Fruit fly (Drosophila melanogaster) whole organism, embryonic: ENCODE measurements around the gene CG14329.
A peak's percentile ranks its signal among the peaks of the same experiment; 100 is the strongest.

ENCODE experiments used
- CG14710 ChIP-seq: fragments of 200-800 bp; sonication (Bioruptor generic); optimal IDR thresholded peaks from 3 replicates; lab custom pipeline; 2019; ENCODE audit warnings: missing biosample characterization, mild to moderate bottlenecking, missing genetic modification characterization, moderate library complexity
- CG32532 ChIP-seq: fragments of 200-800 bp; sonication (Bioruptor generic); IDR thresholded peaks from 2 replicates; pipeline ENCODE4 v1.3.6; 2022; ENCODE audit warnings: missing biosample characterization, missing genetic modification characterization
- stwl ChIP-seq: fragments of 200-800 bp; sonication (Bioruptor generic); optimal IDR thresholded peaks from 3 replicates; lab custom pipeline; 2018; ENCODE audit warnings: missing biosample characterization, mild to moderate bottlenecking, missing genetic modification characterization, moderate library complexity
- tup ChIP-seq: fragments of 200-800 bp; sonication (Bioruptor generic); optimal IDR thresholded peaks from 2 replicates; lab custom pipeline; 2016; ENCODE audit warnings: missing biosample characterization, mild to moderate bottlenecking, missing genetic modification characterization, moderate library complexity

DNA sequence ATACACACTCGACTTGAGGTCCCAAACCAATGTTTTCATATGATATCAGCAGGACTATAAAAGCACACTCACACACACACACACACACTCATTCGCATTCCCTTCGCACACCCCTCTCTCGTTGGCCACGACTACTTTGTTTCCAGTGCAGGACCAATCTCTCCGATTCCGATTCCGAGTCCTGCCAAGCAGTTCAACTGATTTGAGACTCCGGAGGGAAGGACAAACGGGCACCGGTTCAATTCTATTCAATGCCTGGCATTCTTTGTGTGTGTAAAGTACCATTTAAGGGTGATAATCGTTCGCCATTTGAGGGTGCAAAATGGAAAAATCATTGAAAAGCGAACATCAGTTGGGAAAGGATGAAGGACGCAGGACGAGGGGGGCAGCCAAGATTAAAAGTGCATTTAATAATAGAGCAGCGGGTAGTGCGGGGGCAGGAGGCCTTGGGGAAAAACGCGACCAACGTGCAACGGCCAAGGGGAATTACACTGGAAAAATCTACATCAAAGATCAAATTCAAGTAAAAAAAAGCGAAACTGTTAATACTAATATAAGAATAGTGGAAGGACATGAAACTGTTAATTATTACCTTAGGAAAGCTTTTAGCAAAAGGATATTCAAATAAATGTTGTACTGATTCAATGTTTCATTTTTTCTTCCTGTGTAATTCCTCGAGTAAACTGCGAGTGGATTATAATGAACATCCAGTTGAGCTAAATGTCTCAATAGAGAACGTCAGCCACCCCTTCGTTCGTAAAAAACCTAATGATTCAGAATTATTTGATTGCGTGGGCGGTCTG, 25.3 kb upstream of the CG14329 start:
- TF ChIP-seq CG14710 (tag; lab: Kevin White, UChicago) (peak; percentile 76), stwl (tag; lab: Kevin White, UChicago) (no peak), CG32532 (GFP tag; lab: Robert Waterston, UW) (no peak), tup (no peak)
